Worm (Caenorhabditis elegans): Measurements from ENCODE around the gene best-5.
"Not testable (repeated sequence)": the region's sequence is repeated elsewhere in the genome, so short reads cannot be mapped to it uniquely, and the experiment has no call there.

Gene best-5

DNA sequence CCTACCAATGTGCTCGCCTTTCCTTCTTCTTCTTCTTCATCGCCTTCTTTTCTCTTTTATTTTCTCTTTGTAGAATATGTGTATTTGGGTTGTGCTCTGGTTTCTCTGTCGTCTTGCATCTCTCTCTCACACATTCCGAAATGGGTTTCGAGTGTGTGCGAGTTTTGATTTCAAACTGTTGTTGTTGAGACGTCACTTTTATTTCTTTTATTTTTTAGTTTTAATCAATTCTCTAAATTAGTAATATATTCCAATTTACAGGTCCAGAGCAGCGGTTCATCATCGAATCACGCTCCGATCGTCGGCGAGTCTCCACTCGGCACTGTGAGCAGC is 14.5 kb upstream of the best-5 start:
- TF ChIP-seq unc-62 (GFP tag; optimal IDR thresholded peaks at IDR 0.05), result no peak

DNA sequence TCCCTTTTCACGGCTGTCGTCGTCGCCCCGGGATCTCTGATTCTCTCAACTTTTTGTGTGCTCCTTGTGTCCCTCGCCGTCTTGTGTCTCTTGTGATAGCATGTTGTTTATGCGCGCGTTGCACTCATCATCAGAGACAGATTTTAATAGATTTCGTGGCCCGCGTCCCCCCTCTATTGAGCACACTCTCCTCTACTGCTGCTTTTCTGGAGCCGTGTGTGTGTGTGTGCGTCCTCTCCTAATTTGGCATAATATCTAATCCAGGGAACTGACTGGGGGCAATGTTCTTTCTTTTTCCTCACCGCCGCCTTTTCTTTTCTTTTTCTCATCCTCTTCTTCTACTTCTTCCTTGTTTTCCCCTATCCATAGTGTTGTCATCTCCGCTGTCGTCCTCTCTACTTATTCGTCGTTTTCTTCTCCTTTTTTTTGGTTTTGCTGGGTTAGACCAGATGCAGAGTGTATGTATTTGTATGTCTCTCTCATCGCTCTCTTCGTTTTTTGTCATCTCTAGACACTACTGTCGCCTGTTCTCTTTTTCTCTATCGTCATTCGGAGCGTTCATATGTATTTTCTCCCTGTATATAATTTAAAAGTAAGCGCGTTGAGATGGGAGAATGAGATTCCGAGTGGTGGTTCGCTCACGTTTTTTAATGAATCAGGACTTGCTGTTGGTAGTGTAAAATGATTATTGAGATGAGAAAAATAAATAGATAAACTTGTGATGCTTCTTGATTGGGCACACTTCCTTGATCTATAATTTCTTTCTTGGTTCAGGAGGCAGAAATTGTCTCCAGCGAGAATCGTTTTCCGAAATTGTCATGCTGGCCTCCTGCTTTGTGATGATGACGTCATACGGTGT is 13.9 kb upstream of the best-5 start:
- TF ChIP-seq unc-62 (GFP tag; optimal IDR thresholded peaks at IDR 0.05), result no peak

DNA sequence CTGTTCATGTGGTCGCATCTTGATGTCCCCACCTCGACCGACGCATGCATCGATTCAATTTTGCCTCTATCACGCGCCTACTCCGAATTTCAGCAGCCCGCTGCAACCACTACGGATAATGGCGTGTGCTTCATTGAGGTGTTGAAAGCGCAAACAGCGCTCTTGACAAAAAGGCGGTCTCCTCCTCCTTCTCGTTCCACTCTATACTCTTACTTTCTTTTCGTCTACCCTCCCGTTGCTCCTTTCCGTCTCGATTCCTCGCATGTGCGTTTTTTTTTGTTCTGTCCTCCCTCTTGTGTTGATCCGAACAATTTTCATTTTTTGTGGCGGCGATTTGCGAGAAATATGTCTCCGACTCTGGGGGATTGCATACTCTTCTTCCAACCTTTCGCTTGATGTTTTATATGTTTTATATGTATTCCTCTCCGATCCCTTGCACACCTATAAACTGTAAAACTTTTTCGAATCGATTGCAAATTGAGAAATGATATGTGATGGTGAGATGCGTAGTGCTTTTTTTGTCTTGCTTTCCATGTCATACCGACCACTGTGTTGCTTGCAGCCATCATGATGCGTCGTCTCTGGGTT is 12.7 kb upstream of the best-5 start:
- TF ChIP-seq unc-62 (GFP tag; optimal IDR thresholded peaks at IDR 0.05), result no peak

DNA sequence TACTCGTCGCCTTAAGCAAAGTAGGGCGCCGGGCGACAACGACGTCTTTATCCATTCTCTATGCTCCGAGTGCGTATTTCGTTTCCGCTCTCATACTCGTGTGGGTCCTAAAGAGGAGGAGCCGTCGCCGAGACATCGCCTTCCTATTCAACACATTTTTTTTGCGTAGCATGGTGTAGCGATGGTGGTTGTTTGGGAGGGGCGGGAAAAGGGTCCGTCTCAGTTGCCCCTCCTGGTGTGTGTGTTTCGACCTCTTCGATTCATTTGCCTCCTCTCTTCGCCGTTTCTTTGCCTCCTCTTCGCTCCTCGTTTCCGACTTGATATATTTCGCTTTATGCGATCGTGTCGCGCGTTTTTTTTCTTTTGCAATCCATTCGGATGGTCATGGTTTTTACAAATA is 11.7 kb upstream of the best-5 start:
- TF ChIP-seq unc-62 (GFP tag; optimal IDR thresholded peaks at IDR 0.05), result no peak

DNA sequence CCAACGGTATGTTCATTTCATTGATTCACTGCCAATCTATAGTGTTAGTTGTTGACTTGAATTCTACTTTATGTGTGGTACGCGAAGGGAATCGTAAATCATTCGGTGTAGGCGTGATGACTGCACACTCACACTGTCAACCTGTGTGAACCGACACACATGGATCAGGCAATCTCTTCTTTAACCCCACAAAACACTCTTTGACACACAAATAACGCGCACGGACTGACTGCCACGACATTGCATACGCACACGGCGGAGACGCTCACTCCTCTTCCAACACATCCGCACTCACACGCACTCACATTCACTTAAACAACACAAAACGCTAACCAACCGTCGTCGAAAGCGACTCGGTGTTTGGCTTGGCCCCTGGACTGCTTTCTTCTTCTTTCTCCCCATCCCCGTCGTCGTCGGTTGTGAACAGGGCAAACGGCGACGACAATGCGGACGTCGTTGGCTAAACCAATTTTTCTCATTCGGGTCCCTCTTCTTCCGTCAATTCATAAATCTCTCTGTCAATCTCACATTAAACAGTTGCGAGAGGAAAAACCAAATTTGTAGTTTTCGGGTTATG is 10.1 kb upstream of the best-5 start:
- TF ChIP-seq unc-62 (GFP tag; optimal IDR thresholded peaks at IDR 0.05), result no peak

DNA sequence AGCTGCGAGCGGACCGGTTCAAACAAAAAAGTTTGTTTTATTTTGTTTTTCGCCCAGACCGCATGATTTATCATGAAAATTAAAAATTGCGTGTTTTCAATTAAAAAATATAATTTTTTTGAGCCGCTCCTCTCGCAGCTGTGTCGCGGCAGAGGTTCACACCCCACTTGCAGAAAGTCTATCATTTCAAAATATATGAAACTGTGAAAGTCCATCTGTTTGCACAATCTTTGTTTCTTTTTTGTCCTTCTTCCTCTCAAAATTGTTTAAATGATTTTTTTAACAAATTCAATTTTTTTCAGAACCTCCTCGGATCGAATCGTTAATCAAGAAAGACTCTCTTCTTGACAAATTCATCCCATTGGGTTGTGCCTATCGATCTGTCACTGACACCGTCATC is 9.5 kb upstream of the best-5 start, which contains the start of gene tlk-1:
Gene tlk-1 (plus strand): TSS at position 301 of the 400 bp plus-strand sequence.
- TF ChIP-seq unc-62 (GFP tag; optimal IDR thresholded peaks at IDR 0.05), result no peak

DNA sequence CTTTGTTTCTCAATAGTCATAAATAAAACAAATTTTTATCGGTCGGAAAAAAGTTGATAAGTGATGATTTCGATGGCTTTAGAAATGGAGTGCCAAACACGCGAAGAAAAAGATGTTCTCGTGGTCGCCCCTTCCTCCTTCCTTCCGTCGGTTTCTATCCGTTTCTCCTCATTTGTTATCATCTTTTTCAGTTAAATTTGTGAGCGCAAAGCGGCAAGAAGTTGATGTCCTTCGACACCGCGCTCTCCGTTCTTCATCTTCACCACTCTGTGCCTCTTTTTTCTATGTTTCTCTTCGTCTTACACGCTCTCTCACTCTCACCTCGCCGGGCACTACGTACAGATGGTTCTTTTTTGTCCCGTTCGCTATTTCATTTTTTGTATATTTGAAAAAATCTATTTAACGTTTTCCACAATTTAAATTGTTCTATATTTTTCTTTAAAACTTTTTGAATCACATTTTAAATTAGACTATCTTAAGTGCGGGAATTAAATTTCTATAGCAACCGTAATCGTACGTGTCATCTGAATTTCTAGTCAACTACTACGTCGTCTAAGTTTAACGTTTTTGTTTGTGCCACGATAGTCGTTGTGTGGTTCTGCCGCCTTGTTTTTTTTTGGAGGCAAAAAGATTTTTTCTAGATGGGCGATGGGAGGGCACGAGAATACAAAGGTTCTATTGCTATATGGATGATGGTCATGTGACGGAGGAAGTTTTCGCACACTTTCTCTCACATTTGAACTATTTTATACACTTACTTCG is 8.8 kb upstream of the best-5 start:
- no peak for TF ChIP-seq unc-62 (GFP tag; optimal IDR thresholded peaks at IDR 0.05)

DNA sequence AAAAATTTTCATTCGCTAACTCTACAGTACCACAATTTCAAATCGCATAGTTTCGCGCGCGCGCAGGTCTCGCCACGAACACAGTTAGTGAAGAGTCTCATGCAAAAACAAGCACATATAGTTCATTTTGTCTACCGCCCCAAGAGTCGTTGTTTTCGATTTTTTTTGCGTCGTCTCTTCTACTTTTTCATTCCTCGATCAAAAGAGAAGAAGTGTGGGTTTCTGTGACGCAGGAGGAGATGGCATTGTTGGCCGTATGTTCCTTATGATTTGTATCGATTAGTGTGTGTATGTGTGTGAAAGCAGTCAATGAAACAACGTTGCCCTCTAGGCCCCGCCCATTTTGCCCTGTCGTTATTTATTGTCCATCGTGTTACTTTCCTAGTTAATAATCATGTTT is 7.8 kb upstream of the best-5 start:
- no peak for TF ChIP-seq unc-62 (GFP tag; optimal IDR thresholded peaks at IDR 0.05)

DNA sequence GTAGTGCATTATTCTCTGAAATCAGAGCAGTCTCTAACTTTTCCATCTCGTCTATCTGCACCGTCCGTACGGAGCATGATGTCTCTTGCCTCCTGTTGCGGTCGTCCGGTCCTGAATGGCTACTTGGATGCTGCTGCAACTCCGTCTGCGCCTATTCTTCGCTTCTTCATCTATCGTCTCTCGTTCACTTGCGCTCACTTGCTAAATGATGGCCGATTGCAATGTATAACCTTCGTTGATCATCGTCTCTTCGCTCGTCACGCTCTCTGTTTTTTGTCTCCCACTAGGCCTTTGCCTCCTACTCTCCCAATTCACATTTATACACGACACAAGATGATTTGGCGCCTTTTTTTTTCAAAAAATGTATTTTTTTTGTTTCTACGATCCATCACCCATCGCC is 7.3 kb upstream of the best-5 start:
- no peak for TF ChIP-seq unc-62 (GFP tag; optimal IDR thresholded peaks at IDR 0.05)

DNA sequence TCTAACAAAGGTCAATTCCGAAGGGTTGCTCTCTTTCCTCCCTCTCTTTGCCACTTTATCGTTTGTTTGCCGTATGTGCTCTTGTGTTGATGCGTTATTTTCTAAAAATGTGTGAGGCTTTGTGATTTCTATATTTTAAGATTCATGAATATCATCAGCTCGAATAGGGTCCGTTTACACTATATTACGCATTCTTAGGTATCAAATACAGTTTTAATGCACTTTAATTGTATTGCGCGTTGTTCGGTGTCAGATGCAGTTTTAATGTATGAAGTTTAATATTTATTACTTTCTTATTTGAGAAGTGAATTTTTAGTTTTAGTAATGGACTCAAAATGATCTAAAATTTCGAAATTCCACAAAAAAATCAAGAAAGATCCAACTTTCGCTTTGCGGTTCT is 6.4 kb upstream of the best-5 start, which contains the start of gene bud-31:
Gene bud-31 (minus strand): TSS at position 101 of the 400 bp plus-strand sequence.
- no peak for TF ChIP-seq unc-62 (GFP tag; optimal IDR thresholded peaks at IDR 0.05)

DNA sequence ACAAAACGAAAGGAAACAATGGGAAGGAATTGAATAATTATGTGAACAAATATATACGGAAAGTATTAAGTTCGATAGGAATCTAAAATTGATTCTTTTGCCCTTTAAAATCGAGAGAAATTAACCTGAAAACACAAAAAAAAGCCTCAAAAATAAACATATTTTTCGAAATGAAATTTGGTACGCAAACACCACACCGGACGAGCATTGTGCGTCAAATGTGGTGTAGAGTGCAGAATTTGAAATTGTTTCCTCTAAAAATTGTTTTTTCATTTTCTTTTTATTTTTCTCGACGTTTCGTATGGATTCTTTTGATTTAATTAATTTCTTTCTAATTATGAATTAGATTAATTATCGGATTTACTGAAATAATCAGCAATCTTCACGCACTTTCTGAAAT is 5.3 kb upstream of the best-5 start:
- TF ChIP-seq unc-62 (GFP tag; optimal IDR thresholded peaks at IDR 0.05), result no peak

DNA sequence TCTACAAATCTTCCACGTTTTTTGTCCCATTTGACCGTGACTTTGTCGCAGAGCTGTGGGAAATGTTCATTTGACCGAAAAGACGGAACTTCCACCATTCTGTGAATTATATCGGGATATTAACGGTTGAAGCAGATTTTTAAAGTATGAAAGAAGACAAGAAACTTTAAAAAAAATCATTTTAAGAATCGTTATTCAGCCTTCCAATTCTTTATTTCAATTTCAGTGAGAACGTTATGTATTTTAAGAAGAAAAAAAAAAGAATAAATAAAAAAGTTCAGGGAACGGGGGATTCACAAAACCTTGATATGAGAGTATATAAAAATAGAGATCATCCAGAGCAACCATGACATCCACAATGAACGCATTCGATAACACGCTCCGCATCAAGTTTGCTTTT is 4.4 kb upstream of the best-5 start, which contains the start of gene set-3:
Gene set-3 (minus strand): TSS at position 101 of the 400 bp plus-strand sequence.
- TF ChIP-seq unc-62 (GFP tag; optimal IDR thresholded peaks at IDR 0.05), result no peak

DNA sequence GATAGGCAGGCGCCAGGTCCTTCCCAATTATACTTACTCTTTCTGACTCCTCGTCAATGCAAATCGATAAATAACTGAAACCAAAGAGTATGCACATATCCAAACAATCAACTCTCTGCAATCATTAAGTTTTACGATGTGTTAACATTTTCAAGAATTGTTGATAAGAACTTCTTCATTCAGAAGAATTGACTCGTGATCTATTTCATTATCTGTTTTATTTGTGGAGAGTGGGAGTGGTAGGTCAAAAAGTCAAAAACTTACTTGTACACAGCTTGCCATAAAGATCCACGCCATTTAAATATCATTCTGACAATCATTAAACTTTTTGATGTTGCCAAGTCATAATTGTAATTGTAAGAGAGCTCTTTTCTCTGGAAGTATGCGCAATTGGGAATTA is 676 bp downstream of the best-5 start:
- no peak for TF ChIP-seq unc-62 (GFP tag; optimal IDR thresholded peaks at IDR 0.05)

DNA sequence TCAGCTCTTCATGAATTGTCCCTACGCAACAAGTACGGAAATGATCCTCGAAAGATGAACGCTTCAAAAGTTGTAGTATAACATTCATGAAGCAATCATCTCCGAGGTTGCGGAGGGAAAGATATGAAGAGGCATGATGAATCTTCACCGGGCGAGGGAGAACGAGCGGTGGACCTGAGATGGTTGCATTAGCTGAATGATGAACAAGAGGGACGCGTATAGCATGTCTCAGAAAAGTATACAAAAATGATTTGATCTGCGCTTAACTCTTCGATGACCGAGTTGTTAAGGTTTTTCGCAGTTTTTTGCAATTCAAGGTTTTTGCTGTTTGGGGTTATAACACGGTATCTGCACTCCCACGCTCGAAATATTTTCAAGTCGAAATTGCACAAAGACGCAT is 4.1 kb downstream of the best-5 start, which contains the start of gene C07A9.10:
Gene C07A9.10 (minus strand): TSS at position 101 of the 400 bp plus-strand sequence.
- TF ChIP-seq unc-62 (GFP tag; optimal IDR thresholded peaks at IDR 0.05), result no peak

DNA sequence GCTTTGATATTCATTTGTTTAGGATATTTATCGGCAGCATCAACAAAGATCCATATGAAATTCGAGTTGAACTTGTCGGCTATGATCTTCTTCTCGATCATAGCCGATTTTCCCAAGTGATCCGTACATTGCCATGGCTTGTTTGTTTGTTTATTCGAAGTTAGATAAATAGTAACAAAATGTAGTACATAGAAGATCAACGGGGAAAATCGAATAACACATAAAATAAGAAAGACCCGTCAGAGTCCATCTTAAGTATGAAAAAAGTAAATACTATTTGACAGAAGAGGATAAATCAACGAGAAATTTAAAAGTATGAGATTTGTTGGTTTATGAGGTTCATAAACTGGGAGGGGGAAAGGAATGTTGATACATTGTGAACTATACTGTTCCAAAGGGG is 7.3 kb downstream of the best-5 start, which contains the start of gene C07A9.5:
Gene C07A9.5 (minus strand): TSS at position 101 of the 400 bp plus-strand sequence.
- TF ChIP-seq unc-62 (GFP tag; optimal IDR thresholded peaks at IDR 0.05), result not testable (repeated sequence)

DNA sequence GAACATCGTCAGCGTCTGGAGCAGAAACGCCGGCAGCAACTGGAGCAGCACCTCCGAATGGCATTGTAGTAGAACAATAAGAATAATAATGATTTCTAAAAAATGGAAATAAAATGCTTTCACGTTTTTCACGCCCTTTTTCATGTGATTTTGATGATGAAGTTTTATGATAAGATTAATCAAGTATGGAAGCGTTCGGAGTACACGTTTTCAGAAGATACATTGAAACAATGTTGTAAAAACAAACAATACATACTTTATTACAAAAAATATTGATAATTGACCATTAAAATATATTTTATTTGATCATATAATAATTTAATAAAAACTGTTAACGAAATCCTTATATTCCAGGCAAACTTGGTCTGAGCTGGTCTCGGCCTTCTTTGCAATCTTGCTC is 8.8 kb downstream of the best-5 start, which contains the start of gene C07A9.13:
Gene C07A9.13 (minus strand): TSS at position 101 of the 400 bp plus-strand sequence.
- TF ChIP-seq unc-62 (GFP tag; optimal IDR thresholded peaks at IDR 0.05), result not testable (repeated sequence)
